Worm (Caenorhabditis elegans) whole organism, mixed stage, embryonic: ENCODE results near the gene kcnl-4.

Source experiments
- ceh-39 ChIP-seq: fragments of 150-350 bp; optimal IDR thresholded peaks from 2 replicates; lab custom pipeline; 2014; ENCODE audit warnings: missing biosample characterization, missing genetic modification characterization
- hlh-1 ChIP-seq: fragments of 150-350 bp; optimal IDR thresholded peaks from 2 replicates; lab custom pipeline; 2014; ENCODE audit warnings: missing biosample characterization, missing genetic modification reagents, missing genetic modification characterization
- mab-5 ChIP-seq: fragments of 150-350 bp; optimal IDR thresholded peaks from 2 replicates; lab custom pipeline; 2014; ENCODE audit warnings: missing biosample characterization, missing genetic modification characterization
- pha-4 ChIP-seq: fragments of 150-350 bp; optimal IDR thresholded peaks from 2 replicates; lab custom pipeline; 2018; ENCODE audit warnings: missing biosample characterization, missing genetic modification reagents, missing genetic modification characterization
- unc-62 ChIP-seq: fragments of 150-350 bp; optimal IDR thresholded peaks from 2 replicates; lab custom pipeline; 2014; ENCODE audit warnings: missing biosample characterization, missing genetic modification reagents, missing genetic modification characterization
- ztf-11 ChIP-seq: fragments of 150-350 bp; optimal IDR thresholded peaks from 2 replicates; lab custom pipeline; 2014; ENCODE audit warnings: missing biosample characterization, missing genetic modification characterization

ce11 chrV:14525089-14525488 is 5.8 kb upstream of the kcnl-4 start, which contains the start of gene hda-1:
- TF ChIP-seq ztf-11 (tag; lab: Kevin White, UChicago) (no peak), unc-62 (GFP tag; lab: Kevin White, UChicago) (no peak), hlh-1 (tag; lab: Kevin White, UChicago) (no peak), pha-4 (no peak), ceh-39 (no peak), mab-5 (tag; lab: Kevin White, UChicago) (no peak)
